Worm (Caenorhabditis elegans) whole organism, early embryonic: ENCODE measurements around the gene ril-2.

ENCODE experiments used
- B0310.2 ChIP-seq: sonication (generic microtip); optimal IDR thresholded peaks from 2 replicates; lab custom pipeline; 2016; ENCODE audit warnings: mild to moderate bottlenecking, missing genetic modification characterization, missing compliant biosample characterization
- F13C5.2 ChIP-seq: sonication (generic microtip); optimal IDR thresholded peaks from 2 replicates; lab custom pipeline; 2017; ENCODE audit warnings: mild to moderate bottlenecking, missing genetic modification characterization, inconsistent platforms, missing compliant biosample characterization
- ama-1 ChIP-seq: fragments of 150-350 bp; optimal IDR thresholded peaks from 2 replicates; lab custom pipeline; 2014
- flt-1 ChIP-seq: fragments of 200-800 bp; sonication (Bioruptor generic); IDR thresholded peaks from 2 replicates; pipeline ENCODE4 v1.3.6; 2022; ENCODE audit warnings: missing genetic modification characterization, missing compliant biosample characterization
- hmbx-1 ChIP-seq: sonication (generic microtip); optimal IDR thresholded peaks from 2 replicates; lab custom pipeline; 2016; ENCODE audit warnings: mild to moderate bottlenecking, missing genetic modification characterization, missing compliant biosample characterization
- scrt-1 ChIP-seq: fragments of 200-800 bp; sonication (Bioruptor generic); IDR thresholded peaks from 2 replicates; pipeline ENCODE4 v1.3.6; 2022; ENCODE audit warnings: missing genetic modification characterization, missing compliant biosample characterization
- tbx-11 ChIP-seq: fragments of 200-800 bp; sonication (Bioruptor generic); IDR thresholded peaks from 2 replicates; pipeline ENCODE4 v1.3.6; 2022; ENCODE audit warnings: missing genetic modification characterization, missing compliant biosample characterization
- tbx-37 ChIP-seq: fragments of 200-800 bp; sonication (Bioruptor generic); conservative IDR thresholded peaks from 2 replicates; pipeline ENCODE4 v1.3.6; 2022; ENCODE audit warnings: missing genetic modification reagents, missing genetic modification characterization, missing compliant biosample characterization
- tra-4 ChIP-seq: sonication (generic microtip); optimal IDR thresholded peaks from 2 replicates; lab custom pipeline; 2017; ENCODE audit warnings: missing genetic modification characterization, missing compliant biosample characterization

DNA sequence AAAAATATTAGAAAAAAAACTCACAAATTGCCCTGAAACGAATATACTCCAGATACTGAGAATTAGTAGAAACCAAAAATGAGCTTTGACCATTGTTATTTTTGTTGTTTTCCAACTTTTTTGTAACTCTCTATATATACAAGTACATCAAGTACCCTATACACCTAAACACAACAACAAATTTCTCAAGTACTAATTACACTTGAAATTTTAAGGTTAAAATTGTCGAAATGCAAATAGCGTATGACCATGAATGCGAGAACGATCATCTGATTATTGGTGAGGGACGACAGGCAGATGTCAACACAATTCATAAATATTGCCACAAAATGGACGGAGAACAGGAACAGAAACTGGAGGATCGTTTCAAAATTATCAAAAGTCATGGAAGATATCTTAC is 25.4 kb upstream of the ril-2 start, which contains the start of gene F56H9.9:
- TF ChIP-seq tra-4 (no peak), tbx-11 (GFP tag; lab: Robert Waterston, UW) (no peak), hmbx-1 (no peak), tbx-37 (GFP tag; lab: Robert Waterston, UW) (no peak), ama-1 (lab: Kevin White, UChicago) (no peak), scrt-1 (GFP tag; lab: Robert Waterston, UW) (no peak), flt-1 (GFP tag; lab: Robert Waterston, UW) (no peak), B0310.2 (tag; lab: Kevin White, UChicago) (no peak), F13C5.2 (no peak)
